Fruit fly (Drosophila melanogaster): ENCODE results near the gene Dph3.

The Dph3 gene

dm6 chr3R:11219883-11220282 lies 11.8 kb upstream of the Dph3 start, which contains the start of gene CG6689:
TSS of gene CG6689 (minus strand) at chr3R:11220064.
- no peak for TF ChIP-seq noc (tag; optimal IDR thresholded peaks at IDR 0.05)

dm6 chr3R:11221437-11222230 lies 10.1 kb upstream of the Dph3 start, which contains the start of the genes CG6693 and RpL3:
TSS of gene CG6693 (minus strand) at chr3R:11221639.
TSS of gene RpL3 (plus strand) at chr3R:11221894.
- TF ChIP-seq noc (tag; optimal IDR thresholded peaks at IDR 0.05), result peak; percentile 55

- TF ChIP-seq noc (tag; optimal IDR thresholded peaks at IDR 0.05), result no peak
Measured at dm6 chr3R:11222587-11222986, 9.1 kb upstream of the Dph3 start.

DNA sequence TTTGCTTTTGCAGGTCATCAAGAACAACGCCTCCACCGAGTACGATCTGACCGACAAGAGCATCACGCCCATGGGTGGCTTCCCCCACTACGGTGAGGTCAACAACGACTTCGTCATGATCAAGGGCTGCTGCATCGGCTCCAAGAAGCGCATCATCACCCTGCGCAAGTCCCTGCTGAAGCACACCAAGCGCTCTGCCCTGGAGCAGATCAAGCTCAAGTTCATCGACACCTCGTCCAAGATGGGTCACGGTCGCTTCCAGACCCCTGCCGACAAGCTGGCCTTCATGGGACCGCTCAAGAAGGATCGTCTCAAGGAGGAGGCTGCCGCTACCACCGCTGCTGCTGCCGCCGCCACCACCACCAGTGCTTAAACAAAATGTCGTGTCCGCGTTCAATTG lies 7.2 kb upstream of the Dph3 start:
- no peak for TF ChIP-seq noc (tag; optimal IDR thresholded peaks at IDR 0.05)

DNA sequence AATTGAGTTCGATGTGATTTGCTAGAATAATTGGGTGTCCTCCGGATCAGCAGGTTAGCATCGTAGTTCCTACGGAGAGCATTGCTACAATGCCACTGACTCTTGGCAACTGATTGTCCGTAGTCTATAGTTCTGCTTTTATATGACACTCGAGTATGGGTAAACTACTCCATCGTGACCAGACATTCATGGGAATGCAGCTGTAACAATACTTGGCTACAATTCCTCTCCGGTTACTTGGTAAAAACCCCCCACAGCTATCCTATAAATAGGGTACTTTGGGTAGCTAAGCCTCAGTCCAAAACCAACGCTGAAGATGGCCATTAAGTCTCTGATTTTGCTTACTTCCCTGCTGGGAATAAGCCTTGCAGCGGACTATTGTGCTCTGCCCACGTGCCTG lies 6.5 kb upstream of the Dph3 start, which contains the start of gene scpr-C:
Gene scpr-C (plus strand): TSS at position 301 of the 400 bp plus-strand sequence.
- TF ChIP-seq noc (tag; optimal IDR thresholded peaks at IDR 0.05), result no peak

- peak; percentile 95 for TF ChIP-seq noc (tag; optimal IDR thresholded peaks at IDR 0.05)
Measured at dm6 chr3R:11226496-11226895, 5.2 kb upstream of the Dph3 start, which contains the start of gene CG17726. TSS of gene CG17726 (plus strand) at chr3R:11226762.

DNA sequence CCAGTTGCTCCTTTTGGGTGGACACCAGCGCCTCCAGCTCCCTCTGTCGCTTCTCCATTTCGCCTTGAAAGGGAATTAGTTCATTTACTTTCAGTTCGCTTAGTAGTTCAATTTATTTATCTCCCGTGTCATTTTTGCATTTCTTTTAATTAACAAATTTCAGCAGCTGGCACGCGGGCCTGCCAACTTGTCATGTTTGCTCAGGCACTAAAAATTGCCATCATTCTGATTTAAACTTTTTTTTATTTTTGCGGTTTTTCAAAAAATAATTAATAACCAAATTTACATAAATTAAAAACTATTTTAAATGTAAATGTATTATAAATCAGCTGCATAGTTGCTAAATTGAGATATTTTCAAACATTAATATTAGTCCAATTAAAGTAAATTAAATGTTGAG lies 1.3 kb upstream of the Dph3 start, which contains the start of gene GCC88:
Gene GCC88 (minus strand): TSS at position 209 of the 400 bp plus-strand sequence.
- TF ChIP-seq noc (tag; optimal IDR thresholded peaks at IDR 0.05), result no peak

dm6 chr3R:11231037-11231436 lies 675 bp upstream of the Dph3 start:
- TF ChIP-seq noc (tag; optimal IDR thresholded peaks at IDR 0.05), result no peak

- TF ChIP-seq noc (tag; optimal IDR thresholded peaks at IDR 0.05), result no peak
Measured at dm6 chr3R:11234918-11235371, 3.2 kb downstream of the Dph3 start, which contains the start of the genes Arfip and CG17721. TSS of gene Arfip (minus strand) at chr3R:11235013. TSS of gene CG17721 (plus strand) at chr3R:11235140.

- TF ChIP-seq noc (tag; optimal IDR thresholded peaks at IDR 0.05), result no peak
Measured at dm6 chr3R:11236041-11236440, 4.3 kb downstream of the Dph3 start, which contains the start of gene CG31441. TSS of gene CG31441 (plus strand) at chr3R:11236286.

DNA sequence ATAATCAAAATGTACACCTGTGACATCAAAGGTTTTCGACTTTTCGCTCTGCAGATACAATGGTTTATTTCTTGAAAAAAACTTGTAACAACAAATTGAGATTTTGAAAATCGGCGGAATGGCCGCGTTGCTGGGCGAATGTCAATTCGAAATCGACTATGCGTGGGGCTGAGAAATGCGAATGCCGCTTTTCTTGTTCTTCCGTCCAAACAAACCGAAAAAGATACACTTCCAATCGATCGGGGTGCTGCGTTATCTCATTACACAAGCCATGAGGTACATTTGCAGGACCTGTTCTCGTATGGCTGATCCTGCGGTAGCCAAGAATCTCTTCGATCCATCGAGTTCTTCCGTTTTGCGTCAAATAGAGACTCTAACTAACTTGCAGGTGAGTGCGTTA lies 5.9 kb downstream of the Dph3 start, which contains the start of gene CG31388:
Gene CG31388 (plus strand): TSS at position 218 of the 400 bp plus-strand sequence.
- no peak for TF ChIP-seq noc (tag; optimal IDR thresholded peaks at IDR 0.05)

DNA sequence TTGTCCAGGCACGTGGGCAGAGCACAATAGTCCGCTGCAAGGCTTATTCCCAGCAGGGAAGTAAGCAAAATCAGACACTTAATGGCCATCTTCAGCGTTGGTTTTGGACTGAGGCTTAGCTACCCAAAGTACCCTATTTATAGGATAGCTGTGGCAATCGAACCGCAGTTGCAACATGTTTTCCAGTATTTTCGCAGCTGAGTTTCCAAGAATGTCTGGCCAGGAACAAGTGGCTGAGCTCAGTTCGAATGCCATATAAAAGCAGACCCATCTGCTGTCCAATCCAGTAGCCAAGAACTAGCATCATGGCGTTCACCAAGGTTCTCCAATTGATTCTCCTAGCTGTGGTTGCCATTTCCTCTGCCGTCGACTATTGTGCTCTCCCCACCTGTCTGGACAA lies 9.2 kb downstream of the Dph3 start, which contains the start of the genes scpr-B and scpr-A:
Gene scpr-B (minus strand): TSS at position 101 of the 400 bp plus-strand sequence.
Gene scpr-A (plus strand): TSS at position 293 of the 400 bp plus-strand sequence.
- no peak for TF ChIP-seq noc (tag; optimal IDR thresholded peaks at IDR 0.05)

DNA sequence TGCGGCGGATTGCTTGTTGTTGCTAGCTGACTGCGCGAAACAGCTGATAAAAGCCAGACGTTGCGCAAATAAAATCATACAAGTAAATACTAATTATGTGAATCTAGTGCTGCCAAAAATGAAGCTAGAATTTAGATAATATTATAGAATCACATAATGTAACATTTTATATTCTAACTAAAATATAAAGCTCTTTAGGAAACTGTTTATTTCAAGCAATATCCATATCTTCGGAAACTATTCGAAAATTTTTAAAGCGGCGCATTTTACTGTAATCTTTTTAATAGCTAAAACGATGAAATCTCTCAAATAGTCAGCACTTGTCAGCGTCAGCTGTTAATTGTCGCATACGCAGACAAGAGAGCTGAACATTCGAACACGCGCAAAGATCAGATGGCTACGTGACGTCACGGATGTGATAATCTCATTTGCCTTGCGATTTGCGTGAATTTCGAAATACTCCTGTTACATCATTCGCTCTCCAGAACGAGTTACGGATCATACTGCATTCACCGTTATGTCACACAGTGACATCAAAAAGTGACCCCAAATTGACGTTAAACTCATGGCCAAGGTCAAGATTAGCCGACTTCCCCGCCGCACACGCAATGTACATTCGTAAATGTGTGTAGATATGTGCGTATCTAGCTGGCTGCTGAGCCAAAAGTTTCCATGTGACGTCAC lies 11.5 kb downstream of the Dph3 start:
- peak; percentile 48 for TF ChIP-seq noc (tag; optimal IDR thresholded peaks at IDR 0.05)

DNA sequence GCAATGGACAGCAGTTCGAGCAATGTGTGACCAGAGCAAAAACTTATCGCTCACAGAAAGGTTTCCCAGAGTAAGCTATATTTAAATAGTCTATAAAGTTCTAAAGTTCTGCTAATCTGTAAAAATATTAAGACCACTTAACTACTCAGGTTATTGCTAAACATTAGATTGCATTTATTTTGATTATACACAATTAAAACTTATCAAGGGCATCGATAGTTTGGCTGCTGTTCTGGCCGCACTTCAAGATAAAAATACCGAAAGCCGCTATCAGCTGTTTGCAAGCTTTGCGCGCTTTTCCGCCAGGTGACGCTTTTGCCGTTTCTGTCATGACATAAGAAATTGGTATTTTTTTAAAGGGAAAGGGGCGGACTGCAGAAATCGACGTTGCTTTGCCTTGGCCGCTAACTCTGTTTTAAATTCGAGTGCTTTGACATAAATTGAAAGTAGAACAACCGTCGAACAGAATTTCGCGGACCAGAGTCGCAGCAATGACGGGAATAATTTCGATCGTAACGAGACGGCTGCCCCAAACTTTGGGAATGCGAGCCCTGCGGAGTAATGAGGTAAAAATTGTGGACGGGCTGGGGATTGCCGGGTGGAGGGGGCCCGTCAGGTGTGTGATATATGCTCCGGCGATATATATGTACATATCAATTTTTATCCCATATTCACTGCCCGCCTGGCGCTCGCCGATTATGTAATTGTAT lies 12.4 kb downstream of the Dph3 start, which contains the start of the genes CG17734 and CG5214:
Gene CG17734 (minus strand): TSS at position 49 of the 710 bp plus-strand sequence.
Gene CG5214 (plus strand): TSS at position 352 of the 710 bp plus-strand sequence.
- no peak for TF ChIP-seq noc (tag; optimal IDR thresholded peaks at IDR 0.05)

DNA sequence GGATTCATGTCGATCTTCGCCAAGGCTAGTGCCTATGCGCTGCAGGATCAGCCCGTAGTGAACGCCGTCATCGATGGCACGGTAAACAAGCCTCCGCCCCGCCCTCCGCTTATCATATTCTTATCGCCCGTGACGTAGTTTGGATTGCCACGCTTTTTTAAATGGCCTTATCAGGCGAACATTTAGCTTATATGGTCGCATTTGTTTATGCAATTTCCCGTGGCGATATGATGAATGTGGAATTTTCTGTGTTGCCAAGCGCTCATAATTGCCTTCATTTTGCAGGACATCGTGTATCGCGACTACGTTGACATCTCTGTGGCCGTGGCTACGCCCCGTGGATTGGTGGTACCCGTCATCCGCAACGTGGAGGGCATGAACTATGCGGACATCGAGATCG lies 14.1 kb downstream of the Dph3 start:
- no peak for TF ChIP-seq noc (tag; optimal IDR thresholded peaks at IDR 0.05)
